Fruit fly (Drosophila melanogaster) whole organism, wandering third instar larva: ENCODE results near the gene CG11779.
A peak's percentile ranks its signal among the peaks of the same experiment; 100 is the strongest.

ENCODE experiments used
- Abd-B ChIP-seq: fragments of >200 bp; optimal IDR thresholded peaks from 2 replicates; lab custom pipeline; 2017; ENCODE audit warnings: missing biosample characterization, missing genetic modification characterization
- CG9705 ChIP-seq: fragments of 200-800 bp; sonication (Bioruptor generic); optimal IDR thresholded peaks from 2 replicates; lab custom pipeline; 2018; ENCODE audit warnings: missing biosample characterization, mild to moderate bottlenecking, missing genetic modification characterization
- Dfd ChIP-seq: fragments of >200 bp; optimal IDR thresholded peaks from 2 replicates; lab custom pipeline; 2017; ENCODE audit warnings: missing biosample characterization, missing genetic modification characterization
- Dif ChIP-seq: fragments of 200-275, 200-300 bp; sonication (Bioruptor generic); optimal IDR thresholded peaks from 2 replicates; lab custom pipeline; 2018; ENCODE audit warnings: missing biosample characterization, missing genetic modification characterization; ENCODE audit not compliant: partially characterized antibody
- GATAd ChIP-seq: sonication (Bioruptor generic); optimal IDR thresholded peaks from 2 replicates; lab custom pipeline; 2016; ENCODE audit warnings: missing biosample characterization, missing genetic modification characterization
- HLH106 ChIP-seq: fragments of 200-800 bp; optimal IDR thresholded peaks from 3 replicates; lab custom pipeline; 2019; ENCODE audit warnings: missing biosample characterization, mild to moderate bottlenecking, missing genetic modification characterization, moderate library complexity
- Hnf4 ChIP-seq: fragments of 200-800 bp; sonication (Bioruptor generic); optimal IDR thresholded peaks from 2 replicates; lab custom pipeline; 2016; ENCODE audit warnings: missing biosample characterization, mild to moderate bottlenecking, missing genetic modification characterization
- Jra ChIP-seq: sonication (Bioruptor generic); optimal IDR thresholded peaks from 2 replicates; lab custom pipeline; 2016; ENCODE audit warnings: missing biosample characterization, missing genetic modification characterization
- Myc ChIP-seq: fragments of >200 bp; optimal IDR thresholded peaks from 2 replicates; lab custom pipeline; 2017
- N ChIP-seq: fragments of >200 bp; optimal IDR thresholded peaks from 2 replicates; lab custom pipeline; 2018; ENCODE audit warnings: missing biosample characterization, missing external identifiers, missing genetic modification characterization
- OdsH ChIP-seq: fragments of 200-800 bp; sonication (Bioruptor generic); optimal IDR thresholded peaks from 2 replicates; lab custom pipeline; 2016; ENCODE audit warnings: missing biosample characterization, mild to moderate bottlenecking, missing genetic modification characterization
- Rel ChIP-seq, 2 experiments: fragments of 200-800 bp; sonication (Bioruptor generic) in 1 of 2; optimal IDR thresholded peaks; 2 replicates in 1 of 2; 3 replicates in 1 of 2; lab custom pipeline; 2016 to 2019; ENCODE audit warnings: mild to moderate bottlenecking in 2 of 2, missing biosample characterization in 2 of 2, missing genetic modification characterization in 2 of 2, moderate library complexity in 1 of 2
- Sp1 ChIP-seq: fragments of 200-800 bp; sonication (Bioruptor generic); optimal IDR thresholded peaks from 3 replicates; lab custom pipeline; 2019; ENCODE audit warnings: missing biosample characterization, mild to moderate bottlenecking, missing genetic modification characterization, moderate library complexity
- Vsx2 ChIP-seq: fragments of 200-300, 225-300 bp; sonication (Bioruptor generic); optimal IDR thresholded peaks from 2 replicates; lab custom pipeline; 2018; ENCODE audit warnings: missing biosample characterization, missing genetic modification characterization; ENCODE audit not compliant: partially characterized antibody
- br ChIP-seq: fragments of 200-800 bp; sonication (Bioruptor generic); optimal IDR thresholded peaks from 2 replicates; lab custom pipeline; 2016; ENCODE audit warnings: missing biosample characterization, missing genetic modification characterization
- brk ChIP-seq: fragments of 200-800 bp; sonication (Bioruptor generic); optimal IDR thresholded peaks from 2 replicates; lab custom pipeline; 2016; ENCODE audit warnings: missing biosample characterization, mild to moderate bottlenecking, missing genetic modification characterization
- dl ChIP-seq, 2 experiments: fragments of 175-275, 200-275 bp in 1 of 2; fragments of 200-275 bp in 1 of 2; sonication (Bioruptor generic); optimal IDR thresholded peaks; lab custom pipeline; 2018; ENCODE audit warnings: mild to moderate bottlenecking in 2 of 2, missing biosample characterization in 2 of 2, missing genetic modification characterization in 2 of 2, moderate library complexity in 2 of 2; ENCODE audit not compliant: partially characterized antibody in 2 of 2, insufficient read depth in 1 of 2
- dmrt93B ChIP-seq: fragments of 200-800 bp; sonication (Bioruptor generic); optimal IDR thresholded peaks from 2 replicates; lab custom pipeline; 2018; ENCODE audit warnings: missing biosample characterization, mild to moderate bottlenecking, missing genetic modification characterization
- dsf ChIP-seq: sonication (Bioruptor generic); optimal IDR thresholded peaks from 2 replicates; lab custom pipeline; 2016; ENCODE audit warnings: missing biosample characterization, missing genetic modification characterization, borderline replicate concordance
- foxo ChIP-seq, 2 experiments: fragments of 200-800 bp; sonication (Bioruptor generic); optimal IDR thresholded peaks; 2 replicates in 1 of 2; 3 replicates in 1 of 2; lab custom pipeline; 2016 to 2017; ENCODE audit warnings: missing biosample characterization in 2 of 2, missing genetic modification characterization in 2 of 2
- fru ChIP-seq: fragments of 200-800 bp; sonication (Bioruptor generic); optimal IDR thresholded peaks from 3 replicates; lab custom pipeline; 2016; ENCODE audit warnings: missing biosample characterization, mild to moderate bottlenecking, missing genetic modification characterization
- h ChIP-seq: fragments of 200-800 bp; sonication (Bioruptor generic); optimal IDR thresholded peaks from 3 replicates; lab custom pipeline; 2016; ENCODE audit warnings: missing biosample characterization, mild to moderate bottlenecking, missing genetic modification characterization
- jim ChIP-seq: fragments of 175-275, 200-325 bp; sonication (Bioruptor generic); optimal IDR thresholded peaks from 2 replicates; lab custom pipeline; 2016; ENCODE audit warnings: missing biosample characterization, mild to moderate bottlenecking, missing genetic modification characterization
- pan ChIP-seq: fragments of >200 bp; optimal IDR thresholded peaks from 2 replicates; lab custom pipeline; 2017
- rgr ChIP-seq: fragments of 200-800 bp; sonication (Bioruptor generic); optimal IDR thresholded peaks from 3 replicates; lab custom pipeline; 2016; ENCODE audit warnings: missing biosample characterization, mild to moderate bottlenecking, missing genetic modification characterization
- usp ChIP-seq: fragments of >200 bp; optimal IDR thresholded peaks from 2 replicates; lab custom pipeline; 2017; ENCODE audit warnings: missing biosample characterization, missing genetic modification characterization
- woc ChIP-seq: sonication (Bioruptor generic); optimal IDR thresholded peaks from 2 replicates; lab custom pipeline; 2016; ENCODE audit warnings: missing biosample characterization, mild to moderate bottlenecking, missing genetic modification characterization

The CG11779 gene

dm6 chr3R:19153502-19153983, 6.1 kb downstream of the CG11779 start, which contains the start of gene CG5835:
Gene CG5835 (minus strand): TSS chr3R:19153686.
- no peak for TF ChIP-seq Dfd (GFP tag; lab: Kevin White, UChicago)
- TF ChIP-seq h (GFP tag; lab: Kevin White, UChicago): peak; percentile 47
- no peak for TF ChIP-seq GATAd (GFP tag; lab: Kevin White, UChicago)
- no peak for TF ChIP-seq Rel (GFP tag; optimal IDR thresholded peaks at IDR 0.05; lab: Kevin White, UChicago)
- peak; percentile 42 for TF ChIP-seq Rel (tag; optimal IDR thresholded peaks at IDR 0.05; lab: Kevin White, UChicago)
- peak in 1 of 2 experiments; percentile 18 for TF ChIP-seq foxo (GFP tag; optimal IDR thresholded peaks at IDR 0.05; lab: Kevin White, UChicago)
- peak; percentile 21 for TF ChIP-seq dsf
- peak; percentile 41 for TF ChIP-seq rgr (GFP tag; lab: Kevin White, UChicago)
- TF ChIP-seq Abd-B (GFP tag; lab: Kevin White, UChicago): no peak
- peak; percentile 21 for TF ChIP-seq Jra
- no peak for TF ChIP-seq jim (GFP tag; lab: Kevin White, UChicago)
- peak; percentile 60 for TF ChIP-seq Hnf4 (GFP tag; lab: Kevin White, UChicago)
- peak; percentile 48 for TF ChIP-seq OdsH (GFP tag; lab: Kevin White, UChicago)
- TF ChIP-seq N (GFP tag; lab: Kevin White, UChicago): no peak
- peak; percentile 39 for TF ChIP-seq br (GFP tag; lab: Kevin White, UChicago)
- peak; percentile 46 for TF ChIP-seq Sp1 (GFP tag; lab: Kevin White, UChicago)
- TF ChIP-seq HLH106 (tag; lab: Kevin White, UChicago): peak; percentile 6

- no peak for TF ChIP-seq Rel (GFP tag; optimal IDR thresholded peaks at IDR 0.05; lab: Kevin White, UChicago)
- TF ChIP-seq Rel (tag; optimal IDR thresholded peaks at IDR 0.05; lab: Kevin White, UChicago): peak; percentile 90
- no peak for TF ChIP-seq Vsx2
- TF ChIP-seq Sp1 (GFP tag; lab: Kevin White, UChicago): no peak
- TF ChIP-seq N (GFP tag; lab: Kevin White, UChicago): no peak
Measured at dm6 chr3R:19152835-19153234, 6.8 kb downstream of the CG11779 start.

- TF ChIP-seq dmrt93B (GFP tag; lab: Kevin White, UChicago) (no peak), dl (GFP tag; optimal IDR thresholded peaks at IDR 0.05; lab: Kevin White, UChicago; ENCODE audit: insufficient read depth in 1 of 2, partially characterized antibody in 2 of 2) (no peak), brk (GFP tag; lab: Kevin White, UChicago) (no peak), CG9705 (no peak), rgr (GFP tag; lab: Kevin White, UChicago) (peak; percentile 60), GATAd (GFP tag; lab: Kevin White, UChicago) (no peak), usp (GFP tag; lab: Kevin White, UChicago) (no peak), Dfd (GFP tag; lab: Kevin White, UChicago) (no peak), woc (GFP tag; lab: Kevin White, UChicago) (peak; percentile 19), h (GFP tag; lab: Kevin White, UChicago) (peak; percentile 38), pan (lab: Kevin White, UChicago) (no peak), Myc (lab: Kevin White, UChicago) (peak; percentile 11), OdsH (GFP tag; lab: Kevin White, UChicago) (peak; percentile 27), N (GFP tag; lab: Kevin White, UChicago) (no peak), foxo (GFP tag; optimal IDR thresholded peaks at IDR 0.05; lab: Kevin White, UChicago) (peak in 1 of 2 experiments; percentile 54), Dif (GFP tag; lab: Kevin White, UChicago) (no peak), HLH106 (tag; lab: Kevin White, UChicago) (peak; percentile 54), Sp1 (GFP tag; lab: Kevin White, UChicago) (peak; percentile 61)
- TF ChIP-seq, all 38 proteins: peak for 8
Measured at dm6 chr3R:19151848-19152787, 7.6 kb downstream of the CG11779 start.

- TF ChIP-seq h (GFP tag; lab: Kevin White, UChicago) (no peak), fru (GFP tag; lab: Kevin White, UChicago) (peak; percentile 81)
Measured at dm6 chr3R:19150856-19151651, 8.6 kb downstream of the CG11779 start.
